Worm (Caenorhabditis elegans): ENCODE measurements around the gene Y57G11B.5.
A peak's percentile ranks its signal among the peaks of the same experiment; 100 is the strongest.

Y57G11B.5 gene

DNA sequence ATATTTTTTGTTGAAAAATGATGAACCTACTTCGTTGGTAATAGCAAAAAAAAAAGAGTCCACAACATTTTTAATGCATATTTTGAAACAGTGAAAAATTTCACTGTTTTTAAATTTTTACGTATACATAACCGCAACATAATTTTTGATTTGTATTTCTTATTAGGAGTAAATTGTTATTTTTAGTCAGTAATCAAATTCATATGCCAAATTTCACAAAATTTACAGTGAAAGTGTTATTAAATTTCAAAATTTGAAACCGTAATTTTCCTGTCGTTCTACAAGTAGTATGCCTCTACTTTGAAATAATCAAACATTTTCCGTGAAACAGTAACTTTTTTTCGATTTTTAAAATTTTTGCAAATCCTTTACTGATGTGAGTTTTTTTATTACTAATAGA, 43.4 kb downstream of the Y57G11B.5 start:
- no peak for TF ChIP-seq scrt-1 (GFP tag; IDR thresholded peaks at IDR 0.05)
- no peak for TF ChIP-seq hmbx-1 (tag; optimal IDR thresholded peaks at IDR 0.05)
- no peak for TF ChIP-seq flt-1 (GFP tag; IDR thresholded peaks at IDR 0.05)
- TF ChIP-seq aly-1 (tag; optimal IDR thresholded peaks at IDR 0.05): no peak
- no peak for TF ChIP-seq hnd-1 (tag; optimal IDR thresholded peaks at IDR 0.05)
- TF ChIP-seq ama-1 (optimal IDR thresholded peaks at IDR 0.05): no peak

DNA sequence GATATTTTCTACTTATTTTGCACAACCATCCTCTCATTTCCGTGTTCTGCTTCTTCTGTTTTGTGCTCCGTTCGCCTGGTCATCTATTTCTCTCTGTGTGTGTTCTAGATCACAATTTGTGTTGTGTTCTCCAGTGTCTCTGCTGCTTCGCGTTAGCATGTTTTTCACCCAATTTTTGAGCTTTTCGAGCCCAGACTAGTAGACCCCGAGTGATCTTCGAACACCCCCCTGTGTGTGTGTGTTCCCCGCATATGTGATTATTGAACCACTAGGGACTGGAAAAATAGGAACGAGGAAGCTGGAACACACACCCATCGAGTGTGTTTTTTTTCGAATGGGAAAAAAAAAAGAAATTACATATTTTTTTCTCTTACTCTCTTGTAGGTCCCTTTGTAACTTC, 43.9 kb downstream of the Y57G11B.5 start:
- TF ChIP-seq aly-1 (tag; optimal IDR thresholded peaks at IDR 0.05) (no peak), scrt-1 (GFP tag; IDR thresholded peaks at IDR 0.05) (no peak), tbx-11 (GFP tag; IDR thresholded peaks at IDR 0.05) (no peak), pes-1 (GFP tag; IDR thresholded peaks at IDR 0.05) (no peak), hnd-1 (tag; optimal IDR thresholded peaks at IDR 0.05) (no peak), ceh-36 (tag; optimal IDR thresholded peaks at IDR 0.05) (no peak), hmg-4 (GFP tag; optimal IDR thresholded peaks at IDR 0.05) (no peak), B0310.2 (tag; optimal IDR thresholded peaks at IDR 0.05) (no peak), ama-1 (optimal IDR thresholded peaks at IDR 0.05) (no peak), tbx-37 (GFP tag; conservative IDR thresholded peaks at IDR 0.05) (no peak), ets-7 (tag; optimal IDR thresholded peaks at IDR 0.05) (no peak), F13C5.2 (tag; optimal IDR thresholded peaks at IDR 0.05) (no peak), ceh-13 (GFP tag; optimal IDR thresholded peaks at IDR 0.05) (no peak), hmbx-1 (tag; optimal IDR thresholded peaks at IDR 0.05) (no peak), sea-1 (GFP tag; conservative IDR thresholded peaks at IDR 0.05) (no peak)

DNA sequence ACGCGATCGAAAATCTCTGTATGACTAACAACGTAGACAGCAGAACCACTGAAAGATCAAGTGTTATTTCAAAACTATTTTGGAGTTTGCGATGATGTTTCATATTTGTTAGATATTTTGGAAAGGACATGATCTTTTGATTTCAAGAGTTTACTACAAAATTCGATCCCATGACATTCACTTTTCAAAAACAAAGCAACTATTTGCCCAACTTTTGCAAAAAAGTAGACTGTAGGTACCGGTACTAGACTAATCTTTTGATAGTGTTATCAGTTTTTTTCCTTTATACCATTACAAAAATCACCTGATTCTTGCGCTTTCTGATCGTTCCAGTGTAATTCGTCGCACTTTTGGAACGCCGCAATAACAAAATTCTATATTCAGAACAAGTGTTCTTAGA, 45.4 kb downstream of the Y57G11B.5 start:
- TF ChIP-seq B0310.2 (tag; optimal IDR thresholded peaks at IDR 0.05): no peak
- TF ChIP-seq tra-4 (tag; optimal IDR thresholded peaks at IDR 0.05): no peak
- TF ChIP-seq flt-1 (GFP tag; IDR thresholded peaks at IDR 0.05): no peak
- no peak for TF ChIP-seq ets-7 (tag; optimal IDR thresholded peaks at IDR 0.05)
- TF ChIP-seq tbx-11 (GFP tag; IDR thresholded peaks at IDR 0.05): no peak

DNA sequence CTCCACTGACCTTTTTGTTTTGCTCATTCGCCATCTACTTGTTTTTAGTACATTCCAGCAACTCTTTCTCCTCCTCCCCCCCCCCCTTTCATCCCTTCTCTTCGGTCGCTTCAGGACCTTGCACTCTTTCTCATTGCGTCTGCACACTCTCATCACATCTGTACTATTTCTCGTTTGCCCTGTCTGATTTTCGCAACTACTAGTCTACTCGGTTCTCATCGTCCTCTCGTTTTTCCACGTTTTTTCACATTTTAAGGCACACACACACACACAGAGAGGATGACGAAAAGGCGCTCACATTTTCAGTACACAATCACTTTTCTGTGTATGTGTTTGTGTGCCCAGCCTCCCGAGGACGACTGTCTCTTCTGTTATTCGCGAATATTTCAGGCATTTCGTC, 45.9 kb downstream of the Y57G11B.5 start:
- TF ChIP-seq B0310.2 (tag; optimal IDR thresholded peaks at IDR 0.05): no peak
- no peak for TF ChIP-seq tra-4 (tag; optimal IDR thresholded peaks at IDR 0.05)
- no peak for TF ChIP-seq ets-7 (tag; optimal IDR thresholded peaks at IDR 0.05)
- no peak for TF ChIP-seq hmbx-1 (tag; optimal IDR thresholded peaks at IDR 0.05)
- no peak for TF ChIP-seq aly-1 (tag; optimal IDR thresholded peaks at IDR 0.05)
- no peak for TF ChIP-seq pes-1 (GFP tag; IDR thresholded peaks at IDR 0.05)
- no peak for TF ChIP-seq hmg-4 (GFP tag; optimal IDR thresholded peaks at IDR 0.05)
- no peak for TF ChIP-seq ceh-36 (tag; optimal IDR thresholded peaks at IDR 0.05)
- no peak for TF ChIP-seq F13C5.2 (tag; optimal IDR thresholded peaks at IDR 0.05)
- no peak for TF ChIP-seq scrt-1 (GFP tag; IDR thresholded peaks at IDR 0.05)
- no peak for TF ChIP-seq flt-1 (GFP tag; IDR thresholded peaks at IDR 0.05)
- TF ChIP-seq hnd-1 (tag; optimal IDR thresholded peaks at IDR 0.05): no peak

DNA sequence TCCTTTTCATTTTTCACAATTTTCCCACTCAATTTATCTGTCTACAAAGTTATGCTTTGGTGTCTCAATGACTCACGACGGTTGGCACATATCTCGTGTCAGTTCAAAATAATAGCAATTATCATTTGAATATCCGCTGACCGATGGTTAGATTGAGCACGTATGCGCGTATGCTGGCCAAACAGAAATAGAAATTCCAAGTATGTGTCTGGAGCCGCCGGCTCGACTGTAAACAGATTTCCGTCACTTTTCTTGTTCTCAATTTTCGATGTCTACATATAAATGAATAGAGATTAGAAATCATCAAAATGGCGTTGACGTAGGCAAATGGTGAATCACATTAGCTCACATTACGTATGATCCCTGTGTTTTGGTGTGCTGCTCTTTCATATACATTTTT, 46.5 kb downstream of the Y57G11B.5 start:
- TF ChIP-seq tra-4 (tag; optimal IDR thresholded peaks at IDR 0.05): no peak
- TF ChIP-seq flt-1 (GFP tag; IDR thresholded peaks at IDR 0.05): no peak
- no peak for TF ChIP-seq aly-1 (tag; optimal IDR thresholded peaks at IDR 0.05)
- TF ChIP-seq B0310.2 (tag; optimal IDR thresholded peaks at IDR 0.05): no peak
- TF ChIP-seq sea-1 (GFP tag; conservative IDR thresholded peaks at IDR 0.05): no peak
- TF ChIP-seq ceh-36 (tag; optimal IDR thresholded peaks at IDR 0.05): no peak
- no peak for TF ChIP-seq ama-1 (optimal IDR thresholded peaks at IDR 0.05)
- TF ChIP-seq hmbx-1 (tag; optimal IDR thresholded peaks at IDR 0.05): no peak
- no peak for TF ChIP-seq tbx-11 (GFP tag; IDR thresholded peaks at IDR 0.05)
- no peak for TF ChIP-seq hmg-4 (GFP tag; optimal IDR thresholded peaks at IDR 0.05)
- no peak for TF ChIP-seq tbx-37 (GFP tag; conservative IDR thresholded peaks at IDR 0.05)
- no peak for TF ChIP-seq pes-1 (GFP tag; IDR thresholded peaks at IDR 0.05)
- TF ChIP-seq ets-7 (tag; optimal IDR thresholded peaks at IDR 0.05): no peak

DNA sequence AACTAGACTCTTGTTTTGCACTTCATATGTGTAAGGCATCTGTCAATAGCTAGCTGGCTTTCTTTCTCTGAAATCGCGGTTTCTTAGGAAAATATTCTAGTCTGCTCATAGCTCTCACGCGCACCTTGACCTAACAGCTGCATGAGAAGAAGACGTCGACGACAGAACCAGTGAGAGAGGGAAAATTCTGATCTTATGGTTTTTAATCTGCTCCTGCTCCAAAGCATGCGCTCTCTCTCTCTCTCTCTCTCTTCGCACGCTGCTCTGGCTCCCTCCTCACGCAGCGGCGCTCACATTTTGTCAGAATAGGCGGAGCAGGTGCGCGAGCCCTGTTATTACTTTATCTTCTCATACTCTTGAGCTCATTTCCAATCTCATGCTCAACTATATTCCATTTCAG, 47.5 kb downstream of the Y57G11B.5 start:
- peak; percentile 2 for TF ChIP-seq B0310.2 (tag; optimal IDR thresholded peaks at IDR 0.05)
- TF ChIP-seq pes-1 (GFP tag; IDR thresholded peaks at IDR 0.05): no peak

Data from whole organism, early embryonic.